Worm (Caenorhabditis elegans) whole organism, L3 larva: ENCODE data around the gene dhrr-1.

ENCODE experiments used
- R02D3.7 ChIP-seq: fragments of 150-350 bp; optimal IDR thresholded peaks from 2 replicates; lab custom pipeline; 2014; ENCODE audit warnings: missing biosample characterization, missing genetic modification characterization
- ama-1 ChIP-seq: fragments of 150-350 bp; optimal IDR thresholded peaks from 2 replicates; lab custom pipeline; 2018
- ceh-28 ChIP-seq: fragments of 150-350 bp; optimal IDR thresholded peaks from 2 replicates; lab custom pipeline; 2014; ENCODE audit warnings: missing biosample characterization, missing genetic modification reagents, missing genetic modification characterization
- elt-1 ChIP-seq: fragments of 150-350 bp; optimal IDR thresholded peaks from 2 replicates; lab custom pipeline; 2014; ENCODE audit warnings: missing biosample characterization, missing genetic modification characterization
- jun-1 ChIP-seq: fragments of 150-350 bp; optimal IDR thresholded peaks from 2 replicates; lab custom pipeline; 2014; ENCODE audit warnings: missing biosample characterization, missing genetic modification reagents, missing genetic modification characterization
- nfya-1 ChIP-seq: sonication (generic microtip); optimal IDR thresholded peaks from 2 replicates; lab custom pipeline; 2017; ENCODE audit warnings: missing genetic modification characterization, mild to moderate bottlenecking, missing compliant biosample characterization, antibody characterized with exemption, moderate library complexity; ENCODE audit not compliant: insufficient read depth
- ztf-11 ChIP-seq: fragments of 150-350 bp; optimal IDR thresholded peaks from 2 replicates; lab custom pipeline; 2014; ENCODE audit warnings: missing biosample characterization, missing genetic modification characterization

ce11 chrIII:8926512-8926911 is 17.9 kb upstream of the dhrr-1 start:
- no peak for TF ChIP-seq ztf-11
- TF ChIP-seq ama-1: no peak
- no peak for TF ChIP-seq jun-1 (tag; lab: Kevin White, UChicago)
- TF ChIP-seq R02D3.7 (tag; lab: Kevin White, UChicago): no peak
- peak; percentile 28 for TF ChIP-seq nfya-1 (tag; lab: Kevin White, UChicago)
- TF ChIP-seq ceh-28 (tag; lab: Kevin White, UChicago): no peak
- no peak for TF ChIP-seq elt-1 (tag; lab: Kevin White, UChicago)
